Worm (Caenorhabditis elegans) whole organism, mixed stage, embryonic: Measurements from ENCODE around the gene gdh-1.

Source experiments
- M03D4.4 ChIP-seq: sonication (generic microtip); optimal IDR thresholded peaks from 2 replicates; lab custom pipeline; 2017; ENCODE audit warnings: mild to moderate bottlenecking, missing genetic modification characterization, missing compliant biosample characterization
- bed-3 ChIP-seq: fragments of 200-800 bp; sonication (Bioruptor generic); optimal IDR thresholded peaks from 3 replicates; lab custom pipeline; 2018; ENCODE audit warnings: mild to moderate bottlenecking, missing genetic modification characterization, moderate library complexity, missing compliant biosample characterization
- ceh-39 ChIP-seq: fragments of 150-350 bp; optimal IDR thresholded peaks from 2 replicates; lab custom pipeline; 2014; ENCODE audit warnings: missing biosample characterization, missing genetic modification characterization
- ceh-83 ChIP-seq: fragments of 200-800 bp; sonication (Bioruptor generic); optimal IDR thresholded peaks from 2 replicates; lab custom pipeline; 2018; ENCODE audit warnings: mild to moderate bottlenecking, missing genetic modification characterization, missing compliant biosample characterization
- ces-1 ChIP-seq: fragments of 150-350 bp; optimal IDR thresholded peaks from 2 replicates; lab custom pipeline; 2014; ENCODE audit warnings: missing biosample characterization, missing genetic modification reagents, missing genetic modification characterization
- cnd-1 ChIP-seq: fragments of 200-800 bp; sonication (Bioruptor generic); optimal IDR thresholded peaks from 2 replicates; lab custom pipeline; 2018; ENCODE audit warnings: mild to moderate bottlenecking, missing genetic modification characterization, missing compliant biosample characterization
- drap-1 ChIP-seq: fragments of 200-800 bp; sonication (Bioruptor generic); optimal IDR thresholded peaks from 3 replicates; lab custom pipeline; 2018; ENCODE audit warnings: mild to moderate bottlenecking, missing genetic modification characterization, missing compliant biosample characterization
- elt-1 ChIP-seq: sonication (generic microtip); optimal IDR thresholded peaks from 2 replicates; lab custom pipeline; 2017; ENCODE audit warnings: missing genetic modification characterization, mild to moderate bottlenecking, missing compliant biosample characterization, antibody characterized with exemption, moderate library complexity, borderline replicate concordance; ENCODE audit not compliant: insufficient read depth
- elt-3 ChIP-seq: fragments of 150-350 bp; optimal IDR thresholded peaks from 2 replicates; lab custom pipeline; 2014; ENCODE audit warnings: missing biosample characterization, missing genetic modification characterization
- flh-1 ChIP-seq: fragments of 200-800 bp; sonication (Bioruptor generic); optimal IDR thresholded peaks from 2 replicates; lab custom pipeline; 2018; ENCODE audit warnings: mild to moderate bottlenecking, missing genetic modification characterization, moderate library complexity, missing compliant biosample characterization
- ham-2 ChIP-seq: fragments of 200-800 bp; sonication (Bioruptor generic); optimal IDR thresholded peaks from 2 replicates; lab custom pipeline; 2018; ENCODE audit warnings: mild to moderate bottlenecking, missing genetic modification characterization, missing compliant biosample characterization
- hlh-1 ChIP-seq: fragments of 150-350 bp; optimal IDR thresholded peaks from 2 replicates; lab custom pipeline; 2014; ENCODE audit warnings: missing biosample characterization, missing genetic modification reagents, missing genetic modification characterization
- lin-13 ChIP-seq: fragments of 150-350 bp; optimal IDR thresholded peaks from 2 replicates; lab custom pipeline; 2014; ENCODE audit warnings: missing biosample characterization, missing genetic modification characterization
- lin-32 ChIP-seq: fragments of 200-800 bp; sonication (Bioruptor generic); optimal IDR thresholded peaks from 2 replicates; lab custom pipeline; 2018; ENCODE audit warnings: mild to moderate bottlenecking, missing genetic modification characterization, missing compliant biosample characterization
- lsy-2 ChIP-seq: fragments of 150-350 bp; optimal IDR thresholded peaks from 2 replicates; lab custom pipeline; 2014; ENCODE audit warnings: missing biosample characterization, missing genetic modification characterization
- mab-5 ChIP-seq: fragments of 150-350 bp; optimal IDR thresholded peaks from 2 replicates; lab custom pipeline; 2014; ENCODE audit warnings: missing biosample characterization, missing genetic modification characterization
- mep-1 ChIP-seq: fragments of 150-350 bp; optimal IDR thresholded peaks from 2 replicates; lab custom pipeline; 2017; ENCODE audit warnings: missing biosample characterization, missing genetic modification reagents, missing genetic modification characterization, inconsistent platforms
- mls-2 ChIP-seq: sonication (generic microtip); optimal IDR thresholded peaks from 2 replicates; lab custom pipeline; 2016; ENCODE audit warnings: mild to moderate bottlenecking, missing genetic modification characterization, moderate library complexity, missing compliant biosample characterization
- nhr-2 ChIP-seq: fragments of 150-350 bp; optimal IDR thresholded peaks from 2 replicates; lab custom pipeline; 2014; ENCODE audit warnings: missing biosample characterization, missing genetic modification characterization
- nhr-28 ChIP-seq: fragments of 150-350 bp; optimal IDR thresholded peaks from 2 replicates; lab custom pipeline; 2014; ENCODE audit warnings: missing biosample characterization, missing genetic modification characterization
- nhr-76 ChIP-seq: sonication (generic microtip); optimal IDR thresholded peaks from 2 replicates; lab custom pipeline; 2017; ENCODE audit warnings: missing biosample characterization, missing genetic modification characterization
- pha-4 ChIP-seq: fragments of 150-350 bp; optimal IDR thresholded peaks from 2 replicates; lab custom pipeline; 2018; ENCODE audit warnings: missing biosample characterization, missing genetic modification reagents, missing genetic modification characterization
- sem-2 ChIP-seq: fragments of 200-800 bp; sonication (Bioruptor generic); optimal IDR thresholded peaks from 2 replicates; lab custom pipeline; 2018; ENCODE audit warnings: mild to moderate bottlenecking, missing genetic modification characterization, missing compliant biosample characterization
- sptf-1 ChIP-seq: sonication (generic microtip); optimal IDR thresholded peaks from 2 replicates; lab custom pipeline; 2017; ENCODE audit warnings: mild to moderate bottlenecking, missing genetic modification characterization, moderate library complexity, missing compliant biosample characterization
- tbx-8 ChIP-seq: fragments of 200-800 bp; sonication (Bioruptor generic); optimal IDR thresholded peaks from 2 replicates; lab custom pipeline; 2018; ENCODE audit warnings: mild to moderate bottlenecking, missing genetic modification characterization, moderate library complexity, missing compliant biosample characterization
- unc-120 ChIP-seq: sonication (generic microtip); optimal IDR thresholded peaks from 2 replicates; lab custom pipeline; 2017; ENCODE audit warnings: missing genetic modification characterization, missing compliant biosample characterization; ENCODE audit not compliant: poor library complexity, severe bottlenecking
- unc-39 ChIP-seq: fragments of 150-350 bp; optimal IDR thresholded peaks from 2 replicates; lab custom pipeline; 2014; ENCODE audit warnings: missing biosample characterization, missing genetic modification characterization
- unc-62 ChIP-seq: fragments of 150-350 bp; optimal IDR thresholded peaks from 2 replicates; lab custom pipeline; 2014; ENCODE audit warnings: missing biosample characterization, missing genetic modification reagents, missing genetic modification characterization
- zip-8 ChIP-seq: fragments of 150-350 bp; optimal IDR thresholded peaks from 2 replicates; lab custom pipeline; 2014; ENCODE audit warnings: missing biosample characterization, missing genetic modification characterization
- ztf-11 ChIP-seq: fragments of 150-350 bp; optimal IDR thresholded peaks from 2 replicates; lab custom pipeline; 2014; ENCODE audit warnings: missing biosample characterization, missing genetic modification characterization

gdh-1 gene

DNA sequence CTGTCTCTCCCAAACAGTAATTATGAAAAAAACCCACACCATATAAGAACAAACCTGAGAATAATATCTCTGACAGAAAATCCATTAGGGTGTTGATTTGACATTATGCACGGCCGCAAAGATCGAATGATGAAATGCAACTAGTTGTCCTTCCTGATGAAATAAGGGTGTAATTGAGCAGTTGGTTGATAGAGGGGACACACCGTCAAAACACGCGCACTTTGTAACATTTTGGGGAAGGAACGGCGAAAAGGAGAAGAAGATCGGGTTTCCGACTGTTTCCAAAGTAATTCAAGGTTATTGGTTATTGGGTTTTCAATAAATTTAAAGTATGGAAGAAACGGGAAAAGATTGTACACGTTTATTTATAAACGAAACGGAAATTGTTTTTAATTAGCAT is 31.0 kb upstream of the gdh-1 start, which contains the start of gene ZK822.1:
TSS of gene ZK822.1 (minus strand) at position 121 of the 400 bp plus-strand sequence.
- TF ChIP-seq unc-62 (GFP tag; lab: Kevin White, UChicago) = peak; percentile 18
- no peak for TF ChIP-seq unc-120
- peak; percentile 93 for TF ChIP-seq hlh-1 (tag; lab: Kevin White, UChicago)
- TF ChIP-seq, all 35 proteins: peak for 2

ce11 chrIV:11923074-11923473 is 30.0 kb upstream of the gdh-1 start, which contains the start of gene srlf-31:
Gene srlf-31, minus strand, starts transcription at chrIV:11923174.
- no peak for TF ChIP-seq ces-1
- no peak for TF ChIP-seq bed-3
- TF ChIP-seq lsy-2 = no peak
- no peak for TF ChIP-seq nhr-76 (tag; lab: Kevin White, UChicago)
- TF ChIP-seq hlh-1 (tag; lab: Kevin White, UChicago) = no peak

DNA sequence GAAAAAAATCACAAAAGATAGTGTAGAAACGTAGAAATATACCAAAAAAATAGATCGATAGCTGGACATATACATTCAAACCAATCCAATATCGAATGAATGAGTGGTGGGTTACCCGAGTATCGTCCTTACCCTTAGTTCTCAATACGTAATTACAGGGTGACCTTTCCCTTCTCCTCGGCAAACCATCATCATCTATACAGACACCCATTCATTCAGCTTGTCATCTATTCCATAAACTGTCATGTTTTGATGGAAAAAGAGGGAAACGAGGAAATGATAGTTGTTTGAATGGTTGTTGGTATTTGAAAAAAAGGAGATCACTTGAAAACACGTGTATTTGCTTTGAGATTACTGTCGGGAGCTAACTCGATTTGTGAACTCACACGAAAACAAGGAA is 29.0 kb upstream of the gdh-1 start:
- TF ChIP-seq ceh-83 (GFP tag; lab: Kevin White, UChicago) = no peak
- TF ChIP-seq elt-3 (tag; lab: Kevin White, UChicago) = no peak
- peak; percentile 32 for TF ChIP-seq nhr-2 (tag; lab: Kevin White, UChicago)

- TF ChIP-seq cnd-1 (tag; lab: Kevin White, UChicago) = no peak
- no peak for TF ChIP-seq mep-1 (tag; lab: Kevin White, UChicago)
- no peak for TF ChIP-seq ceh-39 (tag; lab: Kevin White, UChicago)
- no peak for TF ChIP-seq flh-1 (GFP tag; lab: Kevin White, UChicago)
- no peak for TF ChIP-seq mls-2 (tag; lab: Kevin White, UChicago)
- TF ChIP-seq ham-2 = no peak
- no peak for TF ChIP-seq zip-8
- TF ChIP-seq lin-13 (tag; lab: Kevin White, UChicago) = no peak
- TF ChIP-seq nhr-76 (tag; lab: Kevin White, UChicago) = no peak
- TF ChIP-seq ztf-11 = no peak
- TF ChIP-seq mab-5 (tag; lab: Kevin White, UChicago) = no peak
- TF ChIP-seq nhr-28 (tag; lab: Kevin White, UChicago) = no peak
Measured at ce11 chrIV:11925346-11926075, 27.5 kb upstream of the gdh-1 start, which contains the start of the genes srlf-33 and srlf-32. Gene srlf-33, minus strand, starts transcription at chrIV:11925446. Gene srlf-32, plus strand, starts transcription at chrIV:11926025.

DNA sequence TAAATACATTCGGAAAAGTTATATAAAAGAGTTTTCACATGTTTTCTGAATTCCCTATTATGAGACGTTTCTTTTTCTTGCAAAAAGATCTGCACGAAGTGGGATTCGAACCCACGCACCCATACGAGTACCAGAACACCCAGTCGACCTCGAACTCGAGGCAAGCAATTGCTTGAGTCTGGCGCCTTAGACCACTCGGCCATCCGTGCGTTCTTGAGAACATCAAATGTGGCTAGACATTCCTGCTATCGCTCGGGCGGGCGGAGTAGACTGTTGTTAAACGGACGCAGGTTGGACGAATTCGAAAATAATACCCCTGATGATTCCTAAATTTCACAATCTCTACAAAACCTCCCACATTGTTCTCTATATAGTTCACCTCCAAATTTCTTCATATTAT is 24.7 kb upstream of the gdh-1 start:
- TF ChIP-seq ceh-83 (GFP tag; lab: Kevin White, UChicago) = peak; percentile 71
- peak; percentile 59 for TF ChIP-seq mls-2 (tag; lab: Kevin White, UChicago)
- peak; percentile 35 for TF ChIP-seq cnd-1 (tag; lab: Kevin White, UChicago)
- peak; percentile 68 for TF ChIP-seq ham-2
- TF ChIP-seq lin-32 (GFP tag; lab: Kevin White, UChicago) = peak; percentile 32
- TF ChIP-seq drap-1 (GFP tag; lab: Kevin White, UChicago) = peak; percentile 52
- no peak for TF ChIP-seq pha-4
- TF ChIP-seq sptf-1 (tag; lab: Kevin White, UChicago) = peak; percentile 26
- no peak for TF ChIP-seq flh-1 (GFP tag; lab: Kevin White, UChicago)
- TF ChIP-seq sem-2 (GFP tag; lab: Kevin White, UChicago) = peak; percentile 58
- TF ChIP-seq ceh-39 (tag; lab: Kevin White, UChicago) = no peak
- peak; percentile 33 for TF ChIP-seq unc-120
- TF ChIP-seq M03D4.4 (tag; lab: Kevin White, UChicago) = peak; percentile 63
- no peak for TF ChIP-seq ztf-11
- TF ChIP-seq lin-13 (tag; lab: Kevin White, UChicago) = no peak

DNA sequence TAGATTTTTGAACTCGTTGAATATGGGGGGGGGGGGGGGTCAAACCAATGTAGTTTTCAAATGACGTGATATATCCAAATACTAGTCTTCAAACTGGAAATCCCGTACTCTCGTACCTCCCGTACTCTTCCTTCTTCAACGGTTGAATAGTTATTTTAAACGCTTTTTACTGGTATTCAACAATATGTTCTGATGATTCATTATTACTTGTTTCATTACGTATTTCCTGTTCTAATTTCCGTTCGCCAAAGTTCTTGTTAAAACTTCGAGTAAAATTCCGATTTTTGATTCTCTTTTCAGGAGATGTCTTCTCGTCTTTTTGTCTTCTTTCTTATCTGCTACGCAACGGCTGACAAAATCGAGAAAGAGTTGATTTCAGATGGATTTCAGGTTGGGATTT is 22.5 kb upstream of the gdh-1 start, which contains the start of gene nhx-9:
TSS of gene nhx-9 (plus strand) at position 301 of the 400 bp plus-strand sequence.
- TF ChIP-seq ces-1 = no peak
- no peak for TF ChIP-seq nhr-76 (tag; lab: Kevin White, UChicago)
- TF ChIP-seq unc-62 (GFP tag; lab: Kevin White, UChicago) = no peak
- TF ChIP-seq ceh-39 (tag; lab: Kevin White, UChicago) = no peak
- no peak for TF ChIP-seq nhr-28 (tag; lab: Kevin White, UChicago)
- no peak for TF ChIP-seq cnd-1 (tag; lab: Kevin White, UChicago)
- TF ChIP-seq mep-1 (tag; lab: Kevin White, UChicago) = no peak
- no peak for TF ChIP-seq zip-8
- no peak for TF ChIP-seq mls-2 (tag; lab: Kevin White, UChicago)
- TF ChIP-seq nhr-2 (tag; lab: Kevin White, UChicago) = no peak
- no peak for TF ChIP-seq lin-13 (tag; lab: Kevin White, UChicago)
- TF ChIP-seq mab-5 (tag; lab: Kevin White, UChicago) = no peak
- TF ChIP-seq unc-39 = no peak
- TF ChIP-seq tbx-8 (GFP tag; lab: Kevin White, UChicago) = no peak
- no peak for TF ChIP-seq unc-120
- no peak for TF ChIP-seq elt-1
- TF ChIP-seq ztf-11 = no peak
- no peak for TF ChIP-seq sptf-1 (tag; lab: Kevin White, UChicago)
- TF ChIP-seq ceh-83 (GFP tag; lab: Kevin White, UChicago) = no peak
- no peak for TF ChIP-seq M03D4.4 (tag; lab: Kevin White, UChicago)
